Worm (Caenorhabditis elegans) whole organism, early embryonic: ENCODE data around the gene perm-3.

Experiments
- B0310.2 ChIP-seq: sonication (generic microtip); optimal IDR thresholded peaks from 2 replicates; lab custom pipeline; 2016; ENCODE audit warnings: mild to moderate bottlenecking, missing genetic modification characterization, missing compliant biosample characterization
- F13C5.2 ChIP-seq: sonication (generic microtip); optimal IDR thresholded peaks from 2 replicates; lab custom pipeline; 2017; ENCODE audit warnings: mild to moderate bottlenecking, missing genetic modification characterization, inconsistent platforms, missing compliant biosample characterization
- aly-1 ChIP-seq: sonication (generic microtip); optimal IDR thresholded peaks from 2 replicates; lab custom pipeline; 2016; ENCODE audit warnings: missing genetic modification characterization, missing compliant biosample characterization
- ama-1 ChIP-seq: fragments of 150-350 bp; optimal IDR thresholded peaks from 2 replicates; lab custom pipeline; 2014
- ceh-13 ChIP-seq: fragments of 200-800 bp; sonication (Bioruptor generic); optimal IDR thresholded peaks from 2 replicates; lab custom pipeline; 2018; ENCODE audit warnings: mild to moderate bottlenecking, missing genetic modification characterization, missing compliant biosample characterization
- ceh-36 ChIP-seq: sonication (generic microtip); optimal IDR thresholded peaks from 2 replicates; lab custom pipeline; 2016; ENCODE audit warnings: missing genetic modification characterization, inconsistent platforms, missing compliant biosample characterization
- ets-7 ChIP-seq: sonication (generic microtip); optimal IDR thresholded peaks from 2 replicates; lab custom pipeline; 2016; ENCODE audit warnings: missing genotype, missing genetic modification characterization, missing compliant biosample characterization
- flt-1 ChIP-seq: fragments of 200-800 bp; sonication (Bioruptor generic); IDR thresholded peaks from 2 replicates; pipeline ENCODE4 v1.3.6; 2022; ENCODE audit warnings: missing genetic modification characterization, missing compliant biosample characterization
- hmbx-1 ChIP-seq: sonication (generic microtip); optimal IDR thresholded peaks from 2 replicates; lab custom pipeline; 2016; ENCODE audit warnings: mild to moderate bottlenecking, missing genetic modification characterization, missing compliant biosample characterization
- hmg-4 ChIP-seq: fragments of 200-800 bp; sonication (Bioruptor generic); optimal IDR thresholded peaks from 2 replicates; lab custom pipeline; 2018; ENCODE audit warnings: mild to moderate bottlenecking, missing genetic modification characterization, missing compliant biosample characterization
- hnd-1 ChIP-seq: sonication (generic microtip); optimal IDR thresholded peaks from 2 replicates; lab custom pipeline; 2016; ENCODE audit warnings: missing genetic modification characterization, missing compliant biosample characterization
- pes-1 ChIP-seq: fragments of 200-800 bp; sonication (Bioruptor generic); IDR thresholded peaks from 2 replicates; pipeline ENCODE4 v1.3.6; 2022; ENCODE audit warnings: missing genetic modification reagents, missing genetic modification characterization, missing compliant biosample characterization
- scrt-1 ChIP-seq: fragments of 200-800 bp; sonication (Bioruptor generic); IDR thresholded peaks from 2 replicates; pipeline ENCODE4 v1.3.6; 2022; ENCODE audit warnings: missing genetic modification characterization, missing compliant biosample characterization
- sea-1 ChIP-seq: fragments of 200-800 bp; sonication (Bioruptor generic); conservative IDR thresholded peaks from 2 replicates; pipeline ENCODE4 v1.3.6; 2022; ENCODE audit warnings: missing genetic modification characterization, missing compliant biosample characterization
- tbx-11 ChIP-seq: fragments of 200-800 bp; sonication (Bioruptor generic); IDR thresholded peaks from 2 replicates; pipeline ENCODE4 v1.3.6; 2022; ENCODE audit warnings: missing genetic modification characterization, missing compliant biosample characterization
- tbx-37 ChIP-seq: fragments of 200-800 bp; sonication (Bioruptor generic); conservative IDR thresholded peaks from 2 replicates; pipeline ENCODE4 v1.3.6; 2022; ENCODE audit warnings: missing genetic modification reagents, missing genetic modification characterization, missing compliant biosample characterization
- tra-4 ChIP-seq: sonication (generic microtip); optimal IDR thresholded peaks from 2 replicates; lab custom pipeline; 2017; ENCODE audit warnings: missing genetic modification characterization, missing compliant biosample characterization

The perm-3 gene

ce11 chrIV:5405345-5405744, 10.7 kb upstream of the perm-3 start, which contains the start of gene ZK616.61:
Gene ZK616.61, plus strand, starts transcription at chrIV:5405645.
- no peak for TF ChIP-seq aly-1 (tag; lab: Kevin White, UChicago)
- TF ChIP-seq F13C5.2 (tag; lab: Kevin White, UChicago): no peak
- TF ChIP-seq B0310.2 (tag; lab: Kevin White, UChicago): no peak
- no peak for TF ChIP-seq flt-1 (GFP tag; lab: Robert Waterston, UW)
- TF ChIP-seq tbx-37 (GFP tag; lab: Robert Waterston, UW): no peak

ce11 chrIV:5400609-5401008, 6.0 kb upstream of the perm-3 start, which contains the start of gene ZK616.1:
Gene ZK616.1, plus strand, starts transcription at chrIV:5400909.
- TF ChIP-seq B0310.2 (tag; lab: Kevin White, UChicago): no peak
- TF ChIP-seq ceh-36 (tag; lab: Kevin White, UChicago): no peak
- no peak for TF ChIP-seq aly-1 (tag; lab: Kevin White, UChicago)
- TF ChIP-seq hmbx-1 (tag; lab: Kevin White, UChicago): no peak
- TF ChIP-seq hmg-4 (GFP tag; lab: Kevin White, UChicago): no peak
- no peak for TF ChIP-seq tbx-37 (GFP tag; lab: Robert Waterston, UW)
- TF ChIP-seq ceh-13 (GFP tag; lab: Kevin White, UChicago): no peak
- TF ChIP-seq tbx-11 (GFP tag; lab: Robert Waterston, UW): no peak
- TF ChIP-seq pes-1 (GFP tag; lab: Robert Waterston, UW): no peak
- TF ChIP-seq ama-1 (lab: Kevin White, UChicago): no peak
- TF ChIP-seq hnd-1 (tag; lab: Kevin White, UChicago): no peak

- TF ChIP-seq hmg-4 (GFP tag; lab: Kevin White, UChicago): no peak
- TF ChIP-seq scrt-1: no peak
- TF ChIP-seq sea-1 (GFP tag; lab: Robert Waterston, UW): no peak
- TF ChIP-seq ceh-36 (tag; lab: Kevin White, UChicago): no peak
- no peak for TF ChIP-seq tbx-37 (GFP tag; lab: Robert Waterston, UW)
- TF ChIP-seq flt-1 (GFP tag; lab: Robert Waterston, UW): no peak
- TF ChIP-seq F13C5.2 (tag; lab: Kevin White, UChicago): no peak
These were observed 2.9 kb upstream of the perm-3 start, which contains the start of gene ZK616.2 for ce11 chrIV:5397539-5397938. Gene ZK616.2, plus strand, starts transcription at chrIV:5397839.

ce11 chrIV:5396769-5397168, 2.2 kb upstream of the perm-3 start, which contains the start of gene ZK616.3:
Gene ZK616.3, plus strand, starts transcription at chrIV:5397069.
- no peak for TF ChIP-seq tbx-11 (GFP tag; lab: Robert Waterston, UW)
- TF ChIP-seq B0310.2 (tag; lab: Kevin White, UChicago): no peak
- TF ChIP-seq hnd-1 (tag; lab: Kevin White, UChicago): no peak
- no peak for TF ChIP-seq ceh-13 (GFP tag; lab: Kevin White, UChicago)
- no peak for TF ChIP-seq ceh-36 (tag; lab: Kevin White, UChicago)
- TF ChIP-seq flt-1 (GFP tag; lab: Robert Waterston, UW): no peak
- no peak for TF ChIP-seq hmbx-1 (tag; lab: Kevin White, UChicago)
- TF ChIP-seq pes-1 (GFP tag; lab: Robert Waterston, UW): no peak
- no peak for TF ChIP-seq ets-7 (tag; lab: Kevin White, UChicago)
- no peak for TF ChIP-seq ama-1 (lab: Kevin White, UChicago)
- TF ChIP-seq F13C5.2 (tag; lab: Kevin White, UChicago): no peak
- no peak for TF ChIP-seq tra-4
- TF ChIP-seq hmg-4 (GFP tag; lab: Kevin White, UChicago): no peak
- TF ChIP-seq tbx-37 (GFP tag; lab: Robert Waterston, UW): no peak

- TF ChIP-seq F13C5.2 (tag; lab: Kevin White, UChicago) (no peak), tbx-11 (GFP tag; lab: Robert Waterston, UW) (no peak), B0310.2 (tag; lab: Kevin White, UChicago) (no peak), hnd-1 (tag; lab: Kevin White, UChicago) (no peak), pes-1 (GFP tag; lab: Robert Waterston, UW) (no peak), scrt-1 (no peak), ama-1 (lab: Kevin White, UChicago) (no peak), hmg-4 (GFP tag; lab: Kevin White, UChicago) (no peak), ets-7 (tag; lab: Kevin White, UChicago) (no peak), ceh-13 (GFP tag; lab: Kevin White, UChicago) (no peak), aly-1 (tag; lab: Kevin White, UChicago) (no peak)
These were observed 1.0 kb downstream of the perm-3 start for ce11 chrIV:5393566-5393965.

- no peak for TF ChIP-seq tbx-37 (GFP tag; lab: Robert Waterston, UW)
- no peak for TF ChIP-seq B0310.2 (tag; lab: Kevin White, UChicago)
- no peak for TF ChIP-seq ama-1 (lab: Kevin White, UChicago)
- no peak for TF ChIP-seq ets-7 (tag; lab: Kevin White, UChicago)
- no peak for TF ChIP-seq F13C5.2 (tag; lab: Kevin White, UChicago)
- no peak for TF ChIP-seq tra-4
These were observed 3.0 kb downstream of the perm-3 start, which contains the start of the genes htp-1 and ZK616.5 for ce11 chrIV:5391507-5392057. Gene htp-1, minus strand, starts transcription at chrIV:5391557. Gene ZK616.5, plus strand, starts transcription at chrIV:5391929.

- no peak for TF ChIP-seq sea-1 (GFP tag; lab: Robert Waterston, UW)
- no peak for TF ChIP-seq tbx-11 (GFP tag; lab: Robert Waterston, UW)
- no peak for TF ChIP-seq hmbx-1 (tag; lab: Kevin White, UChicago)
- TF ChIP-seq ama-1 (lab: Kevin White, UChicago): no peak
- no peak for TF ChIP-seq flt-1 (GFP tag; lab: Robert Waterston, UW)
- TF ChIP-seq B0310.2 (tag; lab: Kevin White, UChicago): no peak
- no peak for TF ChIP-seq scrt-1
- TF ChIP-seq ceh-13 (GFP tag; lab: Kevin White, UChicago): no peak
- TF ChIP-seq aly-1 (tag; lab: Kevin White, UChicago): no peak
- no peak for TF ChIP-seq hmg-4 (GFP tag; lab: Kevin White, UChicago)
- TF ChIP-seq ets-7 (tag; lab: Kevin White, UChicago): no peak
- TF ChIP-seq pes-1 (GFP tag; lab: Robert Waterston, UW): no peak
- TF ChIP-seq F13C5.2 (tag; lab: Kevin White, UChicago): no peak
- no peak for TF ChIP-seq hnd-1 (tag; lab: Kevin White, UChicago)
- TF ChIP-seq ceh-36 (tag; lab: Kevin White, UChicago): no peak
These were observed 4.7 kb downstream of the perm-3 start for ce11 chrIV:5389951-5390350.
